Worm (Caenorhabditis elegans): Measurements from ENCODE around the gene str-69.

- TF ChIP-seq lsy-2 (tag; optimal IDR thresholded peaks at IDR 0.05) = no peak
- TF ChIP-seq blmp-1 (tag; optimal IDR thresholded peaks at IDR 0.05) = no peak
- TF ChIP-seq nhr-90 (tag; optimal IDR thresholded peaks at IDR 0.05; ENCODE audit: poor library complexity) = no peak
- TF ChIP-seq ces-1 (GFP tag; optimal IDR thresholded peaks at IDR 0.05) = no peak
Measured at ce11 chrV:3062078-3062477, 43.6 kb downstream of the str-69 start, which contains the start of gene srt-15.
